Worm (Caenorhabditis elegans) whole organism, mixed stage, embryonic: ENCODE data around the gene prp-40.

Experiments
- ces-1 ChIP-seq: fragments of 150-350 bp; optimal IDR thresholded peaks from 2 replicates; lab custom pipeline; 2014; ENCODE audit warnings: missing biosample characterization, missing genetic modification reagents, missing genetic modification characterization
- cnd-1 ChIP-seq: fragments of 200-800 bp; sonication (Bioruptor generic); optimal IDR thresholded peaks from 2 replicates; lab custom pipeline; 2018; ENCODE audit warnings: mild to moderate bottlenecking, missing genetic modification characterization, missing compliant biosample characterization
- drap-1 ChIP-seq: fragments of 200-800 bp; sonication (Bioruptor generic); optimal IDR thresholded peaks from 3 replicates; lab custom pipeline; 2018; ENCODE audit warnings: mild to moderate bottlenecking, missing genetic modification characterization, missing compliant biosample characterization
- elt-1 ChIP-seq: sonication (generic microtip); optimal IDR thresholded peaks from 2 replicates; lab custom pipeline; 2017; ENCODE audit warnings: missing genetic modification characterization, mild to moderate bottlenecking, missing compliant biosample characterization, antibody characterized with exemption, moderate library complexity, borderline replicate concordance; ENCODE audit not compliant: insufficient read depth
- elt-3 ChIP-seq: fragments of 150-350 bp; optimal IDR thresholded peaks from 2 replicates; lab custom pipeline; 2014; ENCODE audit warnings: missing biosample characterization, missing genetic modification characterization
- hlh-1 ChIP-seq: fragments of 150-350 bp; optimal IDR thresholded peaks from 2 replicates; lab custom pipeline; 2014; ENCODE audit warnings: missing biosample characterization, missing genetic modification reagents, missing genetic modification characterization
- lsy-2 ChIP-seq: fragments of 150-350 bp; optimal IDR thresholded peaks from 2 replicates; lab custom pipeline; 2014; ENCODE audit warnings: missing biosample characterization, missing genetic modification characterization
- mab-5 ChIP-seq: fragments of 150-350 bp; optimal IDR thresholded peaks from 2 replicates; lab custom pipeline; 2014; ENCODE audit warnings: missing biosample characterization, missing genetic modification characterization
- nhr-76 ChIP-seq: sonication (generic microtip); optimal IDR thresholded peaks from 2 replicates; lab custom pipeline; 2017; ENCODE audit warnings: missing biosample characterization, missing genetic modification characterization
- snpc-4 ChIP-seq: fragments of 150-350 bp; optimal IDR thresholded peaks from 2 replicates; lab custom pipeline; 2014; ENCODE audit warnings: missing biosample characterization, missing genetic modification characterization
- unc-39 ChIP-seq: fragments of 150-350 bp; optimal IDR thresholded peaks from 2 replicates; lab custom pipeline; 2014; ENCODE audit warnings: missing biosample characterization, missing genetic modification characterization
- ztf-11 ChIP-seq: fragments of 150-350 bp; optimal IDR thresholded peaks from 2 replicates; lab custom pipeline; 2014; ENCODE audit warnings: missing biosample characterization, missing genetic modification characterization

ce11 chrIII:9494209-9494608, 27.7 kb upstream of the prp-40 start:
- TF ChIP-seq elt-1 (tag; lab: Kevin White, UChicago) (no peak), snpc-4 (no peak), lsy-2 (tag; lab: Kevin White, UChicago) (no peak), cnd-1 (tag; lab: Kevin White, UChicago) (no peak), elt-3 (no peak), unc-39 (tag; lab: Kevin White, UChicago) (no peak), ztf-11 (tag; lab: Kevin White, UChicago) (no peak), hlh-1 (no peak), mab-5 (tag; lab: Kevin White, UChicago) (no peak), nhr-76 (no peak), ces-1 (GFP tag; lab: Kevin White, UChicago) (no peak), drap-1 (GFP tag; lab: Kevin White, UChicago) (no peak)
